Worm (Caenorhabditis elegans) whole organism, young adult: ENCODE measurements around the gene D2024.5.

Experiments used
- B0336.3 ChIP-seq: fragments of 200-800 bp; sonication (Bioruptor generic); IDR thresholded peaks from 2 replicates; pipeline ENCODE4 v1.3.6; 2022; ENCODE audit warnings: missing genetic modification characterization, missing compliant biosample characterization
- Y53G8AR.9 ChIP-seq: fragments of 200-800 bp; sonication (Bioruptor generic); conservative IDR thresholded peaks from 2 replicates; pipeline ENCODE4 v1.3.6; 2022; ENCODE audit warnings: missing genetic modification reagents, missing genetic modification characterization, missing compliant biosample characterization
- ama-1 ChIP-seq, 3 experiments: fragments of 150-350 bp in 1 of 3; sonication (generic microtip) in 2 of 3; optimal IDR thresholded peaks; 2 replicates each; lab custom pipeline; 2014 to 2018; ENCODE audit warnings: missing biosample characterization in 2 of 3, missing genetic modification characterization in 2 of 3, missing genetic modification reagents in 2 of 3
- atf-7 ChIP-seq: sonication (generic microtip); optimal IDR thresholded peaks from 2 replicates; lab custom pipeline; 2017; ENCODE audit warnings: mild to moderate bottlenecking, missing genetic modification characterization, missing compliant biosample characterization
- attf-3 ChIP-seq: fragments of 200-800 bp; sonication (Bioruptor generic); conservative IDR thresholded peaks from 2 replicates; pipeline ENCODE4 v1.3.6; 2022; ENCODE audit warnings: missing genetic modification reagents, missing genetic modification characterization, missing compliant biosample characterization
- dpff-1 ChIP-seq: sonication (generic microtip); optimal IDR thresholded peaks from 2 replicates; lab custom pipeline; 2017; ENCODE audit warnings: mild to moderate bottlenecking, missing genetic modification characterization, missing compliant biosample characterization
- egl-44 ChIP-seq: fragments of 200-800 bp; sonication (Bioruptor generic); IDR thresholded peaks from 2 replicates; pipeline ENCODE4 v1.3.6; 2022; ENCODE audit warnings: missing genetic modification reagents, missing genetic modification characterization, missing compliant biosample characterization
- let-607 ChIP-seq, 2 experiments: fragments of 200-800 bp in 1 of 2; sonication (Bioruptor generic) in 1 of 2; sonication (generic microtip) in 1 of 2; optimal IDR thresholded peaks; 2 replicates each; lab custom pipeline; 2016 to 2018; ENCODE audit warnings: mild to moderate bottlenecking in 2 of 2, missing compliant biosample characterization in 2 of 2, missing genetic modification characterization in 2 of 2, moderate library complexity in 2 of 2, missing genotype in 1 of 2
- madf-10 ChIP-seq: sonication (generic microtip); optimal IDR thresholded peaks from 2 replicates; lab custom pipeline; 2016; ENCODE audit warnings: mild to moderate bottlenecking, missing genetic modification characterization, missing compliant biosample characterization
- madf-6 ChIP-seq: fragments of 200-800 bp; sonication (Bioruptor generic); IDR thresholded peaks from 2 replicates; pipeline ENCODE4 v1.3.6; 2022; ENCODE audit warnings: missing genetic modification reagents, missing genetic modification characterization, missing compliant biosample characterization
- nhr-120 ChIP-seq: fragments of 200-800 bp; sonication (Bioruptor generic); IDR thresholded peaks from 2 replicates; pipeline ENCODE4 v1.3.6; 2022; ENCODE audit warnings: missing genetic modification characterization, missing compliant biosample characterization
- unc-130 ChIP-seq: sonication (generic microtip); optimal IDR thresholded peaks from 2 replicates; lab custom pipeline; 2016; ENCODE audit warnings: missing genetic modification reagents, missing genetic modification characterization, missing compliant biosample characterization

ce11 chrIV:7188528-7189422, 39.3 kb downstream of the D2024.5 start, which contains the start of gene srlf-7:
- TF ChIP-seq B0336.3 (GFP tag; lab: Robert Waterston, UW) (no peak), madf-6 (GFP tag; lab: Robert Waterston, UW) (no peak), nhr-120 (GFP tag; lab: Robert Waterston, UW) (no peak), dpff-1 (no peak), Y53G8AR.9 (GFP tag; lab: Robert Waterston, UW) (no peak), ama-1 (optimal IDR thresholded peaks at IDR 0.05; lab: Kevin White, UChicago) (no peak), ama-1 (GFP tag; optimal IDR thresholded peaks at IDR 0.05; lab: Kevin White, UChicago) (no peak), atf-7 (peak; percentile 66), attf-3 (no peak), madf-10 (peak; percentile 13), egl-44 (GFP tag; lab: Robert Waterston, UW) (0 out of 2 replicates have a peak, but pooled peaks have one; percentile 22), unc-130 (GFP tag; lab: Kevin White, UChicago) (no peak), let-607 (tag; optimal IDR thresholded peaks at IDR 0.05; lab: Kevin White, UChicago) (peak; percentile 27 to 65)
